Worm (Caenorhabditis elegans) whole organism, L1 larva: Measurements from ENCODE around the gene aakb-1.

Source experiments
- fkh-10 ChIP-seq: sonication (generic microtip); optimal IDR thresholded peaks from 2 replicates; lab custom pipeline; 2017; ENCODE audit warnings: missing biosample characterization, missing genetic modification reagents, missing genetic modification characterization
- lin-15B ChIP-seq: fragments of 150-350 bp; sonication (generic microtip); optimal IDR thresholded peaks from 3 replicates; lab custom pipeline; 2014; ENCODE audit warnings: missing biosample characterization, missing genetic modification characterization
- mab-9 ChIP-seq: fragments of 200-800 bp; sonication (Bioruptor generic); IDR thresholded peaks from 2 replicates; pipeline ENCODE4 v1.3.6; 2022; ENCODE audit warnings: missing genetic modification reagents, missing genetic modification characterization, missing compliant biosample characterization
- nhr-237 ChIP-seq: fragments of 150-350 bp; optimal IDR thresholded peaks from 2 replicates; lab custom pipeline; 2014; ENCODE audit warnings: missing biosample characterization, missing genetic modification characterization
- nhr-84 ChIP-seq: sonication (generic microtip); optimal IDR thresholded peaks from 2 replicates; lab custom pipeline; 2017; ENCODE audit warnings: missing biosample characterization, missing genetic modification characterization
- skn-1 ChIP-seq: fragments of 150-350 bp; optimal IDR thresholded peaks from 2 replicates; lab custom pipeline; 2014; ENCODE audit warnings: missing biosample characterization, missing genetic modification characterization
- snpc-4 ChIP-seq: fragments of 150-350 bp; optimal IDR thresholded peaks from 2 replicates; lab custom pipeline; 2014; ENCODE audit warnings: missing biosample characterization, missing genetic modification characterization
- unc-62 ChIP-seq: fragments of 150-350 bp; optimal IDR thresholded peaks from 2 replicates; lab custom pipeline; 2014; ENCODE audit warnings: missing biosample characterization, missing genetic modification reagents, missing genetic modification characterization
- ztf-11 ChIP-seq, 2 experiments: sonication (generic microtip); optimal IDR thresholded peaks; 2 replicates each; lab custom pipeline; 2016 to 2017; ENCODE audit warnings: missing genetic modification characterization in 2 of 2, missing biosample characterization in 1 of 2, missing compliant biosample characterization in 1 of 2
- ztf-4 ChIP-seq: fragments of 150-350 bp; optimal IDR thresholded peaks from 2 replicates; lab custom pipeline; 2014; ENCODE audit warnings: missing biosample characterization, missing genetic modification characterization

- no peak for TF ChIP-seq mab-9
- TF ChIP-seq nhr-84 (tag; lab: Kevin White, UChicago), result no peak
- no peak for TF ChIP-seq lin-15B (tag; lab: Kevin White, UChicago)
- no peak for TF ChIP-seq snpc-4 (tag; lab: Kevin White, UChicago)
- TF ChIP-seq ztf-4 (tag; lab: Kevin White, UChicago), result no peak
- no peak for TF ChIP-seq nhr-237 (tag; lab: Kevin White, UChicago)
- no peak for TF ChIP-seq ztf-11 (tag; optimal IDR thresholded peaks at IDR 0.05; lab: Kevin White, UChicago)
- no peak for TF ChIP-seq skn-1 (tag; lab: Kevin White, UChicago)
- TF ChIP-seq fkh-10 (GFP tag; lab: Kevin White, UChicago), result no peak
- no peak for TF ChIP-seq unc-62 (GFP tag; lab: Kevin White, UChicago)
Observed at ce11 chrX:13729724-13730123, 25.8 kb upstream of the aakb-1 start.
